Worm (Caenorhabditis elegans): Measurements from ENCODE around the gene ptp-5.1.

DNA sequence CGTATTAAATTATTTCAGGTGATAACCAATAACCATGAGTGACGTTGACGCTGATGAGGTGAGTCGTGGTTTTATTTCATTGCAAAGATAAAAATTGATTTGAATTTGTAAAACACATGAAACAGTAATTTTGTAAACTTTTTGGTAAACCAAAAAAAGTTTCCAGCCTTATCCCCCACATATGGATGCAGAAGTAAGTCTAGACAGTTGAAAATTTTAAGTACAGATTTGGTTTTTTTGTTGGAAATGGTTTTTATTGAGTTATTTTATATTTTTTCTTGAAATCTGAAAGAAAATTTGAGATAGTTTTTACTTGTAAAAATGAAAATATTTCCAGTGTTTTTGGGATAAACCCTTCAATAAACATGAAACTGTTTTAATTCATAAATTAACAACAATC, 38.4 kb downstream of the ptp-5.1 start, which contains the start of gene tni-4:
- no peak for TF ChIP-seq flt-1 (GFP tag; IDR thresholded peaks at IDR 0.05)
- no peak for TF ChIP-seq ztf-23 (GFP tag; IDR thresholded peaks at IDR 0.05)
- TF ChIP-seq ztf-29 (GFP tag; IDR thresholded peaks at IDR 0.05), result no peak
- TF ChIP-seq cog-1 (tag; optimal IDR thresholded peaks at IDR 0.05), result no peak
- no peak for TF ChIP-seq klf-2 (GFP tag; conservative IDR thresholded peaks at IDR 0.05)
- no peak for TF ChIP-seq ref-1 (GFP tag; conservative IDR thresholded peaks at IDR 0.05)
- TF ChIP-seq T22C8.4 (GFP tag; IDR thresholded peaks at IDR 0.05), result no peak
